Fruit fly (Drosophila melanogaster) whole organism, embryonic: ENCODE measurements around the gene caz.

Experiments used
- CG10209 ChIP-seq: fragments of 200-800 bp; sonication (Bioruptor generic); optimal IDR thresholded peaks from 3 replicates; lab custom pipeline; 2017; ENCODE audit warnings: missing biosample characterization, mild to moderate bottlenecking, missing genetic modification characterization, missing genetic modification reagents
- CG10654 ChIP-seq: fragments of 200-800 bp; sonication (Bioruptor generic); optimal IDR thresholded peaks from 2 replicates; lab custom pipeline; 2016; ENCODE audit warnings: missing biosample characterization, missing genetic modification characterization
- CG11504 ChIP-seq: fragments of 200-800 bp; sonication (Bioruptor generic); optimal IDR thresholded peaks from 3 replicates; lab custom pipeline; 2019; ENCODE audit warnings: missing biosample characterization, mild to moderate bottlenecking, missing genetic modification characterization, moderate library complexity
- CG13424 ChIP-seq: fragments of 200-800 bp; sonication (Bioruptor generic); optimal IDR thresholded peaks from 2 replicates; lab custom pipeline; 2019; ENCODE audit warnings: missing biosample characterization, mild to moderate bottlenecking, missing genetic modification characterization, moderate library complexity
- CG17359 ChIP-seq: fragments of 200-800 bp; sonication (Bioruptor generic); optimal IDR thresholded peaks from 3 replicates; lab custom pipeline; 2018; ENCODE audit warnings: missing biosample characterization, mild to moderate bottlenecking, missing genetic modification characterization, moderate library complexity
- CG17568 ChIP-seq: fragments of 200-800 bp; sonication (Bioruptor generic); optimal IDR thresholded peaks from 2 replicates; lab custom pipeline; 2018; ENCODE audit warnings: missing biosample characterization, mild to moderate bottlenecking, missing genetic modification characterization, moderate library complexity
- CG2120 ChIP-seq: fragments of 200-800 bp; sonication (Bioruptor generic); optimal IDR thresholded peaks from 3 replicates; lab custom pipeline; 2016; ENCODE audit warnings: missing biosample characterization, missing genetic modification characterization
- CG2202 ChIP-seq: fragments of 200-800 bp; sonication (Bioruptor generic); optimal IDR thresholded peaks from 2 replicates; lab custom pipeline; 2018; ENCODE audit warnings: missing biosample characterization, mild to moderate bottlenecking, missing genetic modification characterization
- CG30020 ChIP-seq: fragments of 200-800 bp; optimal IDR thresholded peaks from 2 replicates; lab custom pipeline; 2019; ENCODE audit warnings: missing biosample characterization, mild to moderate bottlenecking, missing genetic modification characterization, moderate library complexity
- CG31224 ChIP-seq: fragments of 200-800 bp; sonication (Bioruptor generic); IDR thresholded peaks from 2 replicates; pipeline ENCODE4 v1.3.6; 2022; ENCODE audit warnings: missing biosample characterization, missing genetic modification characterization
- CG3838 ChIP-seq: fragments of 200-800 bp; sonication (Bioruptor generic); optimal IDR thresholded peaks from 3 replicates; lab custom pipeline; 2016; ENCODE audit warnings: missing biosample characterization, missing genetic modification characterization
- CG9215 ChIP-seq: fragments of 200-800 bp; sonication (Bioruptor generic); IDR thresholded peaks from 2 replicates; pipeline ENCODE4 v1.3.6; 2022; ENCODE audit warnings: missing biosample characterization, missing genetic modification characterization
- CG9797 ChIP-seq: fragments of 200-800 bp; sonication (Bioruptor generic); optimal IDR thresholded peaks from 3 replicates; lab custom pipeline; 2018; ENCODE audit warnings: missing biosample characterization, mild to moderate bottlenecking, missing genetic modification characterization
- Dad ChIP-seq: fragments of 200-800 bp; sonication (Bioruptor generic); optimal IDR thresholded peaks from 3 replicates; lab custom pipeline; 2016; ENCODE audit warnings: missing biosample characterization, missing genetic modification characterization
- Doc2 ChIP-seq: fragments of 200-800 bp; sonication (Bioruptor generic); IDR thresholded peaks from 2 replicates; pipeline ENCODE4 v1.3.6; 2022; ENCODE audit warnings: missing biosample characterization, missing genetic modification characterization
- Dref ChIP-seq: fragments of 200-800 bp; sonication (Bioruptor generic); IDR thresholded peaks from 2 replicates; pipeline ENCODE4 v1.3.6; 2022; ENCODE audit warnings: missing biosample characterization, missing genetic modification characterization
- Drgx ChIP-seq: fragments of 200-800 bp; sonication (Bioruptor generic); IDR thresholded peaks from 2 replicates; pipeline ENCODE4 v1.3.6; 2022; ENCODE audit warnings: missing biosample characterization, missing genetic modification characterization
- E2f2 ChIP-seq: fragments of 200-800 bp; sonication (Bioruptor generic); IDR thresholded peaks from 2 replicates; pipeline ENCODE4 v1.3.6; 2022; ENCODE audit warnings: missing biosample characterization, missing genetic modification characterization
- Elba2 ChIP-seq: fragments of 200-800 bp; sonication (Bioruptor generic); optimal IDR thresholded peaks from 3 replicates; lab custom pipeline; 2016; ENCODE audit warnings: missing biosample characterization, missing genetic modification characterization
- Gsc ChIP-seq: fragments of 200-800 bp; sonication (Bioruptor generic); IDR thresholded peaks from 2 replicates; pipeline ENCODE4 v1.3.6; 2022; ENCODE audit warnings: missing biosample characterization, missing genetic modification characterization
- HLHmδ ChIP-seq: fragments of 200-800 bp; sonication (Bioruptor generic); optimal IDR thresholded peaks from 2 replicates; lab custom pipeline; 2018; ENCODE audit warnings: missing biosample characterization, mild to moderate bottlenecking, missing genetic modification characterization, moderate library complexity
- Meics ChIP-seq: fragments of 200-800 bp; sonication (Bioruptor generic); optimal IDR thresholded peaks from 2 replicates; lab custom pipeline; 2017; ENCODE audit warnings: missing biosample characterization, mild to moderate bottlenecking, missing genetic modification characterization
- NC2β ChIP-seq: fragments of 200-800 bp; sonication (Bioruptor generic); optimal IDR thresholded peaks from 2 replicates; lab custom pipeline; 2016; ENCODE audit warnings: missing biosample characterization, missing genetic modification characterization
- NFAT ChIP-seq: fragments of 200-800 bp; sonication (Bioruptor generic); IDR thresholded peaks from 2 replicates; pipeline ENCODE4 v1.3.6; 2022; ENCODE audit warnings: missing biosample characterization, missing genetic modification characterization
- Nf-YB ChIP-seq: fragments of 200-800 bp; sonication (Bioruptor generic); optimal IDR thresholded peaks from 3 replicates; lab custom pipeline; 2019; ENCODE audit warnings: missing biosample characterization, mild to moderate bottlenecking, missing genetic modification characterization, moderate library complexity
- NfI ChIP-seq: fragments of 200-800 bp; sonication (Bioruptor generic); optimal IDR thresholded peaks from 3 replicates; lab custom pipeline; 2018; ENCODE audit warnings: missing biosample characterization, mild to moderate bottlenecking, missing genetic modification characterization, moderate library complexity
- Oaz ChIP-seq: fragments of 200-800 bp; sonication (Bioruptor generic); IDR thresholded peaks from 2 replicates; pipeline ENCODE4 v1.3.6; 2022; ENCODE audit warnings: missing biosample characterization, missing genetic modification characterization
- Side ChIP-seq: fragments of 200-800 bp; sonication (Bioruptor generic); optimal IDR thresholded peaks from 2 replicates; lab custom pipeline; 2016; ENCODE audit warnings: missing biosample characterization, missing genetic modification characterization
- TFAM ChIP-seq: fragments of 200-800 bp; sonication (Bioruptor generic); optimal IDR thresholded peaks from 2 replicates; lab custom pipeline; 2017; ENCODE audit warnings: missing biosample characterization, missing genetic modification characterization, inconsistent platforms
- ase ChIP-seq: fragments of 200-800 bp; sonication (Bioruptor generic); IDR thresholded peaks from 3 replicates; pipeline ENCODE4 v1.3.6; 2022; ENCODE audit warnings: missing biosample characterization, missing genetic modification characterization
- ash1 ChIP-seq: fragments of 200-800 bp; sonication (Bioruptor generic); optimal IDR thresholded peaks from 2 replicates; lab custom pipeline; 2018; ENCODE audit warnings: missing biosample characterization, mild to moderate bottlenecking, missing genetic modification characterization
- bbx ChIP-seq: fragments of 200-800 bp; sonication (Bioruptor generic); IDR thresholded peaks from 2 replicates; pipeline ENCODE4 v1.3.6; 2022; ENCODE audit warnings: missing biosample characterization, missing genetic modification characterization; ENCODE audit not compliant: partially characterized antibody
- bcd ChIP-seq: fragments of 200-800 bp; sonication (Bioruptor generic); optimal IDR thresholded peaks from 2 replicates; lab custom pipeline; 2017; ENCODE audit warnings: missing biosample characterization, mild to moderate bottlenecking, missing genetic modification characterization
- bigmax ChIP-seq: fragments of 200-800 bp; sonication (Bioruptor generic); optimal IDR thresholded peaks from 2 replicates; lab custom pipeline; 2018; ENCODE audit warnings: missing biosample characterization, mild to moderate bottlenecking, missing genetic modification characterization
- btn ChIP-seq: fragments of 200-800 bp; sonication (Bioruptor generic); optimal IDR thresholded peaks from 2 replicates; lab custom pipeline; 2016; ENCODE audit warnings: missing biosample characterization, missing genetic modification characterization
- chn ChIP-seq: fragments of 200-800 bp; sonication (Bioruptor generic); optimal IDR thresholded peaks from 2 replicates; lab custom pipeline; 2016; ENCODE audit warnings: missing biosample characterization, missing genetic modification characterization
- croc ChIP-seq: fragments of 200-800 bp; sonication (Bioruptor generic); conservative IDR thresholded peaks from 3 replicates; pipeline ENCODE4 v1.3.6; 2022; ENCODE audit warnings: missing biosample characterization, missing genetic modification characterization
- crp ChIP-seq, 2 experiments: fragments of 200-800 bp; sonication (Bioruptor generic); optimal IDR thresholded peaks; 2 replicates in 1 of 2; 3 replicates in 1 of 2; lab custom pipeline; 2017; ENCODE audit warnings: missing biosample characterization in 2 of 2, missing genetic modification characterization in 2 of 2, mild to moderate bottlenecking in 1 of 2, moderate library complexity in 1 of 2
- dati ChIP-seq: fragments of 200-800 bp; sonication (Bioruptor generic); IDR thresholded peaks from 2 replicates; pipeline ENCODE4 v1.3.6; 2022; ENCODE audit warnings: missing biosample characterization, missing genetic modification characterization
- fd3F ChIP-seq: fragments of 200-800 bp; sonication (Bioruptor generic); optimal IDR thresholded peaks from 2 replicates; lab custom pipeline; 2018; ENCODE audit warnings: missing biosample characterization, mild to moderate bottlenecking, missing genetic modification characterization, moderate library complexity
- gfzf ChIP-seq: fragments of 200-800 bp; sonication (Bioruptor generic); optimal IDR thresholded peaks from 2 replicates; lab custom pipeline; 2016; ENCODE audit warnings: missing biosample characterization, mild to moderate bottlenecking, missing genetic modification characterization, moderate library complexity
- ind ChIP-seq: fragments of 200-800 bp; sonication (Bioruptor generic); optimal IDR thresholded peaks from 3 replicates; lab custom pipeline; 2016; ENCODE audit warnings: missing biosample characterization, missing genetic modification characterization
- insv ChIP-seq, 2 experiments: fragments of 200-800 bp; sonication (Bioruptor generic); optimal IDR thresholded peaks; 3 replicates each; lab custom pipeline; 2016 to 2018; ENCODE audit warnings: missing biosample characterization in 2 of 2, missing genetic modification characterization in 2 of 2
- kah ChIP-seq: fragments of 200-800 bp; sonication (Bioruptor generic); optimal IDR thresholded peaks from 2 replicates; lab custom pipeline; 2018; ENCODE audit warnings: missing biosample characterization, mild to moderate bottlenecking, missing genetic modification characterization
- kay ChIP-seq: fragments of 200-800 bp; sonication (Bioruptor generic); optimal IDR thresholded peaks from 2 replicates; lab custom pipeline; 2016; ENCODE audit warnings: missing biosample characterization, missing genetic modification characterization
- mld ChIP-seq: fragments of 200-800 bp; sonication (Bioruptor generic); IDR thresholded peaks from 3 replicates; pipeline ENCODE4 v1.3.6; 2022; ENCODE audit warnings: missing biosample characterization, missing genetic modification characterization; ENCODE audit not compliant: partially characterized antibody
- pb ChIP-seq: fragments of 200-800 bp; sonication (Bioruptor generic); optimal IDR thresholded peaks from 3 replicates; lab custom pipeline; 2016; ENCODE audit warnings: missing biosample characterization, missing genetic modification characterization
- pzg ChIP-seq: fragments of 200-800 bp; sonication (Bioruptor generic); optimal IDR thresholded peaks from 3 replicates; lab custom pipeline; 2018; ENCODE audit warnings: missing biosample characterization, mild to moderate bottlenecking, missing genetic modification characterization, moderate library complexity
- sc ChIP-seq, 3 experiments: fragments of >200 bp in 2 of 3; fragments of 200-800 bp in 1 of 3; sonication (Bioruptor generic) in 1 of 3; optimal IDR thresholded peaks; 2 replicates in 2 of 3; 3 replicates in 1 of 3; lab custom pipeline; 2017; ENCODE audit warnings: mild to moderate bottlenecking in 1 of 3, missing biosample characterization in 1 of 3, missing genetic modification characterization in 1 of 3, missing genetic modification reagents in 1 of 3
- ttk ChIP-seq: fragments of 200-800 bp; sonication (Bioruptor generic); IDR thresholded peaks from 2 replicates; pipeline ENCODE4 v2.1.2; 2022; ENCODE audit warnings: missing biosample characterization, missing genetic modification characterization

caz gene

dm6 chrX:16275168-16275853 is 13.3 kb upstream of the caz start:
- TF ChIP-seq CG11504 (tag; lab: Kevin White, UChicago), result no peak
- TF ChIP-seq E2f2 (GFP tag; lab: Robert Waterston, UW), result no peak
- TF ChIP-seq Drgx (GFP tag; lab: Robert Waterston, UW), result no peak
- no peak for TF ChIP-seq sc (optimal IDR thresholded peaks at IDR 0.05; lab: Kevin White, UChicago)
- TF ChIP-seq sc (GFP tag; optimal IDR thresholded peaks at IDR 0.05; lab: Kevin White, UChicago), result no peak
- peak in 1 of 2 experiments; percentile 57 for TF ChIP-seq insv (GFP tag; optimal IDR thresholded peaks at IDR 0.05; lab: Kevin White, UChicago)
- no peak for TF ChIP-seq NfI (GFP tag; lab: Kevin White, UChicago)
- no peak for TF ChIP-seq ttk (GFP tag; lab: Robert Waterston, UW)
- no peak for TF ChIP-seq bcd (GFP tag; lab: Kevin White, UChicago)
- TF ChIP-seq pb (GFP tag; lab: Kevin White, UChicago), result no peak
- no peak for TF ChIP-seq pzg
- no peak for TF ChIP-seq Gsc (GFP tag; lab: Robert Waterston, UW)
- peak in 1 of 2 experiments; percentile 64 for TF ChIP-seq crp (GFP tag; optimal IDR thresholded peaks at IDR 0.05; lab: Kevin White, UChicago)
- TF ChIP-seq CG2202 (tag; lab: Kevin White, UChicago), result no peak
- TF ChIP-seq ase (GFP tag; lab: Robert Waterston, UW), result no peak
- no peak for TF ChIP-seq croc (GFP tag; lab: Robert Waterston, UW)
- no peak for TF ChIP-seq HLHmδ (GFP tag; lab: Kevin White, UChicago)
- TF ChIP-seq btn, result no peak
- TF ChIP-seq bbx, result peak; percentile 28
- TF ChIP-seq CG31224 (GFP tag; lab: Robert Waterston, UW), result no peak
- no peak for TF ChIP-seq NFAT (GFP tag; lab: Robert Waterston, UW)
- no peak for TF ChIP-seq ind (GFP tag; lab: Kevin White, UChicago)
- no peak for TF ChIP-seq CG9797
- TF ChIP-seq Meics (GFP tag; lab: Kevin White, UChicago), result no peak
- TF ChIP-seq mld (GFP tag; lab: Robert Waterston, UW), result no peak
- TF ChIP-seq CG9215 (GFP tag; lab: Robert Waterston, UW), result no peak
- TF ChIP-seq CG2120 (GFP tag; lab: Kevin White, UChicago), result no peak
- no peak for TF ChIP-seq dati (GFP tag; lab: Robert Waterston, UW)
- no peak for TF ChIP-seq Nf-YB (GFP tag; lab: Kevin White, UChicago)
- TF ChIP-seq CG17568 (GFP tag; lab: Kevin White, UChicago), result no peak
- no peak for TF ChIP-seq Oaz
- TF ChIP-seq Dad (GFP tag; lab: Kevin White, UChicago), result no peak
- TF ChIP-seq bigmax (GFP tag; lab: Kevin White, UChicago), result no peak
- no peak for TF ChIP-seq CG30020 (tag; lab: Kevin White, UChicago)
- no peak for TF ChIP-seq CG10209 (GFP tag; lab: Kevin White, UChicago)
- no peak for TF ChIP-seq gfzf
- no peak for TF ChIP-seq fd3F (GFP tag; lab: Kevin White, UChicago)
- no peak for TF ChIP-seq CG13424 (tag; lab: Kevin White, UChicago)
- no peak for TF ChIP-seq kay (GFP tag; lab: Kevin White, UChicago)
- no peak for TF ChIP-seq NC2β (GFP tag; lab: Kevin White, UChicago)
- no peak for TF ChIP-seq ash1 (GFP tag; lab: Kevin White, UChicago)
- no peak for TF ChIP-seq TFAM
- TF ChIP-seq Dref (GFP tag; lab: Robert Waterston, UW), result no peak
- TF ChIP-seq CG3838, result no peak
- TF ChIP-seq CG17359 (tag; lab: Kevin White, UChicago), result no peak
- TF ChIP-seq Side, result no peak
- no peak for TF ChIP-seq Doc2 (GFP tag; lab: Robert Waterston, UW)
- no peak for TF ChIP-seq chn (GFP tag; lab: Kevin White, UChicago)
- TF ChIP-seq CG10654, result no peak
- peak; percentile 34 for TF ChIP-seq kah (GFP tag; lab: Kevin White, UChicago)
- peak; percentile 93 for TF ChIP-seq Elba2 (GFP tag; lab: Kevin White, UChicago)
